Fruit fly (Drosophila melanogaster): Measurements from ENCODE around the gene Ag5r2.

The Ag5r2 gene

dm6 chrX:14832562-14833303 is 48.9 kb upstream of the Ag5r2 start, which contains the start of gene CG14411 (continued):
- TF ChIP-seq Mes4 (GFP tag; optimal IDR thresholded peaks at IDR 0.05) (no peak), Stat92E (GFP tag; optimal IDR thresholded peaks at IDR 0.05) (no peak), CG7928 (GFP tag; optimal IDR thresholded peaks at IDR 0.05) (no peak), sisA (GFP tag; IDR thresholded peaks at IDR 0.05) (no peak), Sry-δ (GFP tag; optimal IDR thresholded peaks at IDR 0.05) (peak; percentile 35), insv (GFP tag; optimal IDR thresholded peaks at IDR 0.05) (peak in 1 of 2 experiments; percentile 11), crol (GFP tag; IDR thresholded peaks at IDR 0.05) (peak; percentile 80), ro (GFP tag; IDR thresholded peaks at IDR 0.05) (no peak), BtbVII (GFP tag; optimal IDR thresholded peaks at IDR 0.05) (no peak), vfl (GFP tag; optimal IDR thresholded peaks at IDR 0.05) (no peak), Myb (GFP tag; optimal IDR thresholded peaks at IDR 0.05) (no peak), Eip74EF (GFP tag; optimal IDR thresholded peaks at IDR 0.05) (no peak), Bgb (GFP tag; IDR thresholded peaks at IDR 0.05; ENCODE audit: partially characterized antibody) (peak; percentile 29; the same call in 1 of the 2 replicates), dysf (GFP tag; IDR thresholded peaks at IDR 0.05) (0 out of 3 replicates have a peak, but pooled peaks have one; percentile 5), CG3995 (GFP tag; optimal IDR thresholded peaks at IDR 0.05) (peak; percentile 2), chinmo (GFP tag; IDR thresholded peaks at IDR 0.05; ENCODE audit: partially characterized antibody) (peak; percentile 85), az2 (GFP tag; optimal IDR thresholded peaks at IDR 0.05) (no peak), CG43689 (GFP tag; IDR thresholded peaks at IDR 0.05) (no peak), CG4360 (GFP tag; IDR thresholded peaks at IDR 0.05) (peak; percentile 58), ci (GFP tag; IDR thresholded peaks at IDR 0.05) (no peak), wor (GFP tag; IDR thresholded peaks at IDR 0.05) (no peak), amos (GFP tag; IDR thresholded peaks at IDR 0.05; ENCODE audit: partially characterized antibody) (peak; percentile 48), Adf1 (GFP tag; IDR thresholded peaks at IDR 0.05) (peak; percentile 82), CG16779 (GFP tag; IDR thresholded peaks at IDR 0.05) (no peak), Dref (GFP tag; IDR thresholded peaks at IDR 0.05) (peak; percentile 52), gce (GFP tag; IDR thresholded peaks at IDR 0.05) (no peak), pfk (GFP tag; optimal IDR thresholded peaks at IDR 0.05) (peak; percentile 91), CG30431 (GFP tag; optimal IDR thresholded peaks at IDR 0.05) (no peak), Tbp (GFP tag; optimal IDR thresholded peaks at IDR 0.05) (no peak), CG42726 (GFP tag; IDR thresholded peaks at IDR 0.05; ENCODE audit: partially characterized antibody) (no peak), CG15514 (GFP tag; optimal IDR thresholded peaks at IDR 0.05) (peak; percentile 25), pita (GFP tag; optimal IDR thresholded peaks at IDR 0.05) (no peak), CG6791 (GFP tag; IDR thresholded peaks at IDR 0.05; ENCODE audit: partially characterized antibody) (0 out of 3 replicates have a peak, but pooled peaks have one; percentile 32), BEAF-32 (GFP tag; optimal IDR thresholded peaks at IDR 0.05) (no peak), jigr1 (GFP tag; IDR thresholded peaks at IDR 0.05) (no peak), Ets97D (GFP tag; optimal IDR thresholded peaks at IDR 0.05) (peak; percentile 53), CG18476 (GFP tag; optimal IDR thresholded peaks at IDR 0.05) (no peak), p53 (GFP tag; optimal IDR thresholded peaks at IDR 0.05) (peak; percentile 10), sd (tag; optimal IDR thresholded peaks at IDR 0.05) (peak; percentile 36), CG4617 (GFP tag; optimal IDR thresholded peaks at IDR 0.05; ENCODE audit: borderline replicate concordance) (peak; percentile 8), MBD-R2 (GFP tag; IDR thresholded peaks at IDR 0.05) (peak; percentile 42), CG3847 (GFP tag; IDR thresholded peaks at IDR 0.05) (peak; percentile 35), br (optimal IDR thresholded peaks at IDR 0.05) (no peak), fd3F (GFP tag; optimal IDR thresholded peaks at IDR 0.05) (no peak), ERR (GFP tag; optimal IDR thresholded peaks at IDR 0.05) (no peak), Mad (GFP tag; optimal IDR thresholded peaks at IDR 0.05) (no peak), Taf1 (GFP tag; IDR thresholded peaks at IDR 0.05) (no peak), CG5245 (GFP tag; optimal IDR thresholded peaks at IDR 0.05) (no peak), Sin3A (optimal IDR thresholded peaks at IDR 0.05) (peak; percentile 29), CG2129 (GFP tag; IDR thresholded peaks at IDR 0.05; ENCODE audit: partially characterized antibody) (no peak)
